Fruit fly (Drosophila melanogaster) whole organism, embryonic: Measurements from ENCODE around the gene ppk11.

Source experiments
- Aef1 ChIP-seq: fragments of 200-800 bp; sonication (Bioruptor generic); IDR thresholded peaks from 3 replicates; pipeline ENCODE4 v1.3.6; 2022; ENCODE audit warnings: missing biosample characterization, missing genetic modification characterization
- BtbVII ChIP-seq: fragments of 200-800 bp; sonication (Bioruptor generic); optimal IDR thresholded peaks from 3 replicates; lab custom pipeline; 2017; ENCODE audit warnings: missing biosample characterization, mild to moderate bottlenecking, missing genetic modification characterization
- CG12769 ChIP-seq: fragments of 200-800 bp; sonication (Bioruptor generic); optimal IDR thresholded peaks from 2 replicates; lab custom pipeline; 2019; ENCODE audit warnings: missing biosample characterization, mild to moderate bottlenecking, missing genetic modification characterization, moderate library complexity
- CG14965 ChIP-seq: fragments of 200-800 bp; sonication (Bioruptor generic); optimal IDR thresholded peaks from 2 replicates; lab custom pipeline; 2016; ENCODE audit warnings: missing biosample characterization, missing genetic modification characterization, borderline replicate concordance
- CG17359 ChIP-seq: fragments of 200-800 bp; sonication (Bioruptor generic); optimal IDR thresholded peaks from 3 replicates; lab custom pipeline; 2018; ENCODE audit warnings: missing biosample characterization, mild to moderate bottlenecking, missing genetic modification characterization, moderate library complexity
- CG17568 ChIP-seq: fragments of 200-800 bp; sonication (Bioruptor generic); optimal IDR thresholded peaks from 2 replicates; lab custom pipeline; 2018; ENCODE audit warnings: missing biosample characterization, mild to moderate bottlenecking, missing genetic modification characterization, moderate library complexity
- CG18262 ChIP-seq: fragments of 200-800 bp; optimal IDR thresholded peaks from 3 replicates; lab custom pipeline; 2019; ENCODE audit warnings: missing biosample characterization, mild to moderate bottlenecking, missing genetic modification characterization, moderate library complexity
- CG2120 ChIP-seq: fragments of 200-800 bp; sonication (Bioruptor generic); optimal IDR thresholded peaks from 3 replicates; lab custom pipeline; 2016; ENCODE audit warnings: missing biosample characterization, missing genetic modification characterization
- CG3065 ChIP-seq: fragments of 200-800 bp; sonication (Bioruptor generic); optimal IDR thresholded peaks from 2 replicates; lab custom pipeline; 2016; ENCODE audit warnings: missing biosample characterization, missing genetic modification characterization
- CG3163 ChIP-seq: fragments of 200-800 bp; sonication (Bioruptor generic); optimal IDR thresholded peaks from 3 replicates; lab custom pipeline; 2016; ENCODE audit warnings: missing biosample characterization, missing genetic modification characterization
- CG4360 ChIP-seq: fragments of 200-800 bp; sonication (Bioruptor generic); IDR thresholded peaks from 2 replicates; pipeline ENCODE4 v1.3.6; 2022; ENCODE audit warnings: missing biosample characterization, missing genetic modification characterization
- CG43689 ChIP-seq: fragments of 200-800 bp; sonication (Bioruptor generic); IDR thresholded peaks from 2 replicates; pipeline ENCODE4 v1.3.6; 2022; ENCODE audit warnings: missing biosample characterization, missing genetic modification characterization
- CG4424 ChIP-seq: fragments of 200-800 bp; sonication (Bioruptor generic); optimal IDR thresholded peaks from 3 replicates; lab custom pipeline; 2016; ENCODE audit warnings: missing biosample characterization, missing genetic modification characterization
- CG6683 ChIP-seq: fragments of 200-800 bp; sonication (Bioruptor generic); optimal IDR thresholded peaks from 2 replicates; lab custom pipeline; 2017; ENCODE audit warnings: missing biosample characterization, mild to moderate bottlenecking, missing genetic modification characterization, missing genetic modification reagents
- CG7271 ChIP-seq: fragments of 200-800 bp; sonication (Bioruptor generic); optimal IDR thresholded peaks from 2 replicates; lab custom pipeline; 2018; ENCODE audit warnings: missing biosample characterization, mild to moderate bottlenecking, missing genetic modification characterization, moderate library complexity
- CG7745 ChIP-seq: fragments of 200-800 bp; sonication (Bioruptor generic); optimal IDR thresholded peaks from 2 replicates; lab custom pipeline; 2018; ENCODE audit warnings: missing biosample characterization, mild to moderate bottlenecking, missing genetic modification characterization, moderate library complexity
- CG8359 ChIP-seq: fragments of 200-800 bp; sonication (Bioruptor generic); optimal IDR thresholded peaks from 2 replicates; lab custom pipeline; 2017; ENCODE audit warnings: missing biosample characterization, mild to moderate bottlenecking, missing genetic modification characterization, borderline replicate concordance
- CG8765 ChIP-seq: fragments of 200-800 bp; sonication (Bioruptor generic); IDR thresholded peaks from 2 replicates; pipeline ENCODE4 v1.3.6; 2022; ENCODE audit warnings: missing biosample characterization, missing genetic modification characterization
- CG9215 ChIP-seq: fragments of 200-800 bp; sonication (Bioruptor generic); IDR thresholded peaks from 2 replicates; pipeline ENCODE4 v1.3.6; 2022; ENCODE audit warnings: missing biosample characterization, missing genetic modification characterization
- CG9797 ChIP-seq: fragments of 200-800 bp; sonication (Bioruptor generic); optimal IDR thresholded peaks from 3 replicates; lab custom pipeline; 2018; ENCODE audit warnings: missing biosample characterization, mild to moderate bottlenecking, missing genetic modification characterization
- Camta ChIP-seq: fragments of 200-800 bp; sonication (Bioruptor generic); optimal IDR thresholded peaks from 2 replicates; lab custom pipeline; 2016; ENCODE audit warnings: missing biosample characterization, missing genetic modification characterization
- CrebB ChIP-seq: fragments of 200-800 bp; sonication (Bioruptor generic); optimal IDR thresholded peaks from 3 replicates; lab custom pipeline; 2018; ENCODE audit warnings: missing biosample characterization, mild to moderate bottlenecking, missing genetic modification characterization
- Doc2 ChIP-seq: fragments of 200-800 bp; sonication (Bioruptor generic); IDR thresholded peaks from 2 replicates; pipeline ENCODE4 v1.3.6; 2022; ENCODE audit warnings: missing biosample characterization, missing genetic modification characterization
- Doc3 ChIP-seq: fragments of 200-800 bp; sonication (Bioruptor generic); IDR thresholded peaks from 3 replicates; pipeline ENCODE4 v1.3.6; 2022; ENCODE audit warnings: missing biosample characterization, missing genetic modification characterization; ENCODE audit not compliant: partially characterized antibody
- Ets65A ChIP-seq: fragments of 200-800 bp; sonication (Bioruptor generic); peaks from one replicate; lab custom pipeline; 2016; ENCODE audit warnings: missing biosample characterization, missing genetic modification characterization
- Fer2 ChIP-seq: fragments of 200-800 bp; sonication (Bioruptor generic); optimal IDR thresholded peaks from 2 replicates; lab custom pipeline; 2018; ENCODE audit warnings: missing biosample characterization, mild to moderate bottlenecking, missing genetic modification characterization, moderate library complexity
- GATAe ChIP-seq: fragments of 200-800 bp; sonication (Bioruptor generic); conservative IDR thresholded peaks from 2 replicates; pipeline ENCODE4 v1.3.6; 2022; ENCODE audit warnings: missing biosample characterization, missing genetic modification characterization
- Hmx ChIP-seq: fragments of 200-800 bp; sonication (Bioruptor generic); optimal IDR thresholded peaks from 2 replicates; lab custom pipeline; 2016; ENCODE audit warnings: missing biosample characterization, missing genetic modification characterization
- MESR4 ChIP-seq: fragments of 200-800 bp; sonication (Bioruptor generic); optimal IDR thresholded peaks from 2 replicates; lab custom pipeline; 2018; ENCODE audit warnings: missing biosample characterization, mild to moderate bottlenecking, missing genetic modification characterization, moderate library complexity
- MTF-1 ChIP-seq: fragments of 200-800 bp; sonication (Bioruptor generic); optimal IDR thresholded peaks from 2 replicates; lab custom pipeline; 2018; ENCODE audit warnings: missing biosample characterization, mild to moderate bottlenecking, missing genetic modification characterization, borderline replicate concordance
- Meics ChIP-seq: fragments of 200-800 bp; sonication (Bioruptor generic); optimal IDR thresholded peaks from 2 replicates; lab custom pipeline; 2017; ENCODE audit warnings: missing biosample characterization, mild to moderate bottlenecking, missing genetic modification characterization
- Mes4 ChIP-seq: fragments of 200-800 bp; sonication (Bioruptor generic); optimal IDR thresholded peaks from 2 replicates; lab custom pipeline; 2016; ENCODE audit warnings: missing biosample characterization, missing genetic modification characterization
- NK7.1 ChIP-seq: fragments of 200-800 bp; sonication (Bioruptor generic); optimal IDR thresholded peaks from 3 replicates; lab custom pipeline; 2016; ENCODE audit warnings: missing biosample characterization, missing genetic modification characterization
- Ravus ChIP-seq: fragments of 200-800 bp; sonication (Bioruptor generic); IDR thresholded peaks from 2 replicates; pipeline ENCODE4 v1.3.6; 2022; ENCODE audit warnings: missing biosample characterization, missing genetic modification characterization
- Stat92E ChIP-seq, 3 experiments: fragments of >200 bp in 2 of 3; fragments of 200-800 bp in 1 of 3; sonication (Bioruptor generic) in 1 of 3; optimal IDR thresholded peaks; 2 replicates each; lab custom pipeline; 2017 to 2019; ENCODE audit warnings: missing biosample characterization in 3 of 3, missing genetic modification characterization in 3 of 3, mild to moderate bottlenecking in 1 of 3, moderate library complexity in 1 of 3
- bab2 ChIP-seq: fragments of 200-800 bp; sonication (Bioruptor generic); optimal IDR thresholded peaks from 2 replicates; lab custom pipeline; 2016; ENCODE audit warnings: missing biosample characterization, missing genetic modification characterization
- btn ChIP-seq: fragments of 200-800 bp; sonication (Bioruptor generic); optimal IDR thresholded peaks from 2 replicates; lab custom pipeline; 2016; ENCODE audit warnings: missing biosample characterization, missing genetic modification characterization
- chn ChIP-seq: fragments of 200-800 bp; sonication (Bioruptor generic); optimal IDR thresholded peaks from 2 replicates; lab custom pipeline; 2016; ENCODE audit warnings: missing biosample characterization, missing genetic modification characterization
- crp ChIP-seq, 2 experiments: fragments of 200-800 bp; sonication (Bioruptor generic); optimal IDR thresholded peaks; 2 replicates in 1 of 2; 3 replicates in 1 of 2; lab custom pipeline; 2017; ENCODE audit warnings: missing biosample characterization in 2 of 2, missing genetic modification characterization in 2 of 2, mild to moderate bottlenecking in 1 of 2, moderate library complexity in 1 of 2
- dpn ChIP-seq, 2 experiments: fragments of 200-800 bp; sonication (Bioruptor generic); optimal IDR thresholded peaks; 3 replicates each; lab custom pipeline; 2016; ENCODE audit warnings: missing biosample characterization in 2 of 2, missing genetic modification characterization in 2 of 2
- gcm2 ChIP-seq: fragments of 200-800 bp; sonication (Bioruptor generic); optimal IDR thresholded peaks from 2 replicates; lab custom pipeline; 2016; ENCODE audit warnings: missing biosample characterization, missing genetic modification characterization
- nerfin-1 ChIP-seq: fragments of 200-800 bp; sonication (Bioruptor generic); optimal IDR thresholded peaks from 3 replicates; lab custom pipeline; 2019; ENCODE audit warnings: missing biosample characterization, mild to moderate bottlenecking, missing genetic modification characterization, moderate library complexity
- p53 ChIP-seq: fragments of 200-800 bp; sonication (Bioruptor generic); optimal IDR thresholded peaks from 2 replicates; lab custom pipeline; 2016; ENCODE audit warnings: missing biosample characterization, missing genetic modification characterization
- pan ChIP-seq, 4 experiments: fragments of >200 bp in 3 of 4; fragments of 200-800 bp in 1 of 4; sonication (Bioruptor generic) in 1 of 4; optimal IDR thresholded peaks in 3 of 4; IDR thresholded peaks in 1 of 4; 2 replicates each; pipeline versions ENCODE4 v1.3.6 to Lab custom; 2017 to 2022; ENCODE audit warnings: missing biosample characterization in 2 of 4, missing genetic modification characterization in 2 of 4, mixed read lengths in 1 of 4
- salm ChIP-seq: fragments of 200-800 bp; sonication (Bioruptor generic); optimal IDR thresholded peaks from 2 replicates; lab custom pipeline; 2018; ENCODE audit warnings: missing biosample characterization, mild to moderate bottlenecking, missing genetic modification characterization
- sc ChIP-seq, 3 experiments: fragments of >200 bp in 2 of 3; fragments of 200-800 bp in 1 of 3; sonication (Bioruptor generic) in 1 of 3; optimal IDR thresholded peaks; 2 replicates in 2 of 3; 3 replicates in 1 of 3; lab custom pipeline; 2017; ENCODE audit warnings: mild to moderate bottlenecking in 1 of 3, missing biosample characterization in 1 of 3, missing genetic modification characterization in 1 of 3, missing genetic modification reagents in 1 of 3
- sens ChIP-seq: fragments of 200-800 bp; sonication (Bioruptor generic); peaks from one replicate; lab custom pipeline; 2016; ENCODE audit warnings: missing biosample characterization, missing genetic modification characterization
- seq ChIP-seq: fragments of 200-800 bp; sonication (Bioruptor generic); IDR thresholded peaks from 2 replicates; pipeline ENCODE4 v1.3.6; 2022; ENCODE audit warnings: missing biosample characterization, missing genetic modification characterization
- tap ChIP-seq: fragments of 200-800 bp; optimal IDR thresholded peaks from 3 replicates; lab custom pipeline; 2019; ENCODE audit warnings: missing biosample characterization, mild to moderate bottlenecking, missing genetic modification characterization, moderate library complexity
- tin ChIP-seq: fragments of 200-800 bp; sonication (Bioruptor generic); optimal IDR thresholded peaks from 3 replicates; lab custom pipeline; 2016; ENCODE audit warnings: missing biosample characterization, missing genetic modification characterization

The ppk11 gene

dm6 chr2L:9782176-9782581 is 7.3 kb upstream of the ppk11 start, which contains the start of gene IP3K1:
Gene IP3K1, plus strand, starts transcription at chr2L:9782384.
- no peak for TF ChIP-seq CG7271
- peak; percentile 37; the same call in 1 of the 2 replicates for TF ChIP-seq GATAe
- peak; percentile 29 for TF ChIP-seq NK7.1
- TF ChIP-seq CG18262 (tag; lab: Kevin White, UChicago): peak; percentile 22
- TF ChIP-seq Meics (GFP tag; lab: Kevin White, UChicago): peak; percentile 35
- no peak for TF ChIP-seq CG9215
- no peak for TF ChIP-seq nerfin-1 (tag; lab: Kevin White, UChicago)
- no peak for TF ChIP-seq bab2 (GFP tag; lab: Kevin White, UChicago)
- TF ChIP-seq p53 (GFP tag; lab: Kevin White, UChicago): no peak
- no peak for TF ChIP-seq CG9797 (GFP tag; lab: Kevin White, UChicago)
- TF ChIP-seq Ets65A (GFP tag; lab: Kevin White, UChicago): no peak
- TF ChIP-seq CG8359 (GFP tag; lab: Kevin White, UChicago): no peak
- peak in 1 of 3 experiments; percentile 65 for TF ChIP-seq Stat92E (GFP tag; optimal IDR thresholded peaks at IDR 0.05; lab: Kevin White, UChicago)
- TF ChIP-seq CG6683 (GFP tag; lab: Kevin White, UChicago): peak; percentile 20
- TF ChIP-seq CG3163 (GFP tag; lab: Kevin White, UChicago): no peak
- TF ChIP-seq BtbVII: peak; percentile 62
- TF ChIP-seq CrebB (tag; lab: Kevin White, UChicago): peak; percentile 61
- no peak for TF ChIP-seq Camta (GFP tag; lab: Kevin White, UChicago)
- TF ChIP-seq CG7745: no peak
- TF ChIP-seq Hmx (GFP tag; lab: Kevin White, UChicago): no peak
- peak; percentile 24 for TF ChIP-seq btn
- no peak for TF ChIP-seq CG4424 (GFP tag; lab: Kevin White, UChicago)
- peak; percentile 43 for TF ChIP-seq MTF-1
- TF ChIP-seq CG12769 (tag; lab: Kevin White, UChicago): peak; percentile 99
- TF ChIP-seq salm (tag; lab: Kevin White, UChicago): peak; percentile 43
- TF ChIP-seq crp (GFP tag; optimal IDR thresholded peaks at IDR 0.05; lab: Kevin White, UChicago): no peak
- no peak for TF ChIP-seq chn (GFP tag; lab: Kevin White, UChicago)
- no peak for TF ChIP-seq Aef1 (GFP tag; lab: Robert Waterston, UW)
- no peak for TF ChIP-seq Fer2
- TF ChIP-seq MESR4: no peak
- no peak for TF ChIP-seq CG43689 (GFP tag; lab: Robert Waterston, UW)
- no peak for TF ChIP-seq Ravus (GFP tag; lab: Robert Waterston, UW)
- peak; percentile 16; the same call in 1 of the 2 replicates for TF ChIP-seq CG4360 (GFP tag; lab: Robert Waterston, UW)
- no peak for TF ChIP-seq pan (optimal IDR thresholded peaks at IDR 0.05; lab: Kevin White, UChicago)
- peak in 1 of 2 experiments; percentile 46 for TF ChIP-seq pan (GFP tag; optimal IDR thresholded peaks at IDR 0.05 in 1 of 2, IDR thresholded peaks at IDR 0.05 in 1 of 2)
- no peak for TF ChIP-seq CG3065
- no peak for TF ChIP-seq CG14965 (GFP tag; lab: Kevin White, UChicago)
- TF ChIP-seq sens (GFP tag; lab: Kevin White, UChicago): peak; percentile 87
- no peak for TF ChIP-seq sc (optimal IDR thresholded peaks at IDR 0.05; lab: Kevin White, UChicago)
- no peak for TF ChIP-seq sc (GFP tag; optimal IDR thresholded peaks at IDR 0.05; lab: Kevin White, UChicago)
- TF ChIP-seq Mes4 (GFP tag; lab: Kevin White, UChicago): no peak
- no peak for TF ChIP-seq Doc3 (GFP tag; lab: Robert Waterston, UW)
- TF ChIP-seq tin (GFP tag; lab: Kevin White, UChicago): no peak
- TF ChIP-seq gcm2 (GFP tag; lab: Kevin White, UChicago): no peak
- peak; percentile 43; the same call in 1 of the 2 replicates for TF ChIP-seq seq
- peak; percentile 33 for TF ChIP-seq CG2120 (GFP tag; lab: Kevin White, UChicago)
- TF ChIP-seq CG8765 (GFP tag; lab: Robert Waterston, UW): no peak
- TF ChIP-seq Doc2 (GFP tag; lab: Robert Waterston, UW): no peak
- TF ChIP-seq CG17568 (GFP tag; lab: Kevin White, UChicago): peak; percentile 32
- no peak for TF ChIP-seq tap (tag; lab: Kevin White, UChicago)
- peak; percentile 9 to 21 for TF ChIP-seq dpn (GFP tag; optimal IDR thresholded peaks at IDR 0.05; lab: Kevin White, UChicago)
- TF ChIP-seq CG17359 (tag; lab: Kevin White, UChicago): peak; percentile 26
